Worm (Caenorhabditis elegans) whole organism, L1 larva: ENCODE results near the gene rga-9.

Source experiments
- C16A3.4 ChIP-seq: fragments of 150-350 bp; optimal IDR thresholded peaks from 2 replicates; lab custom pipeline; 2014; ENCODE audit warnings: missing biosample characterization, missing genetic modification characterization
- F16B12.6 ChIP-seq: fragments of 150-350 bp; optimal IDR thresholded peaks from 2 replicates; lab custom pipeline; 2014; ENCODE audit warnings: missing biosample characterization, missing genetic modification characterization
- ama-1 ChIP-seq: fragments of 150-350 bp; optimal IDR thresholded peaks from 2 replicates; lab custom pipeline; 2014
- blmp-1 ChIP-seq: fragments of 150-350 bp; optimal IDR thresholded peaks from 2 replicates; lab custom pipeline; 2014; ENCODE audit warnings: missing biosample characterization, missing genetic modification characterization
- ceh-8 ChIP-seq: fragments of 200-800 bp; sonication (Bioruptor generic); optimal IDR thresholded peaks from 2 replicates; lab custom pipeline; 2018; ENCODE audit warnings: mild to moderate bottlenecking, missing genetic modification characterization, moderate library complexity, missing compliant biosample characterization
- efl-3 ChIP-seq: fragments of 200-800 bp; sonication (Bioruptor generic); optimal IDR thresholded peaks from 2 replicates; lab custom pipeline; 2018; ENCODE audit warnings: mild to moderate bottlenecking, missing genetic modification characterization, missing compliant biosample characterization
- egl-13 ChIP-seq: sonication (generic microtip); optimal IDR thresholded peaks from 2 replicates; lab custom pipeline; 2016; ENCODE audit warnings: missing genotype, missing genetic modification reagents, missing genetic modification characterization, missing compliant biosample characterization
- elt-3 ChIP-seq, 6 experiments: fragments of 150-350 bp in 1 of 6; sonication (generic microtip); optimal IDR thresholded peaks; 2 replicates each; lab custom pipeline; 2017 to 2018; ENCODE audit warnings: missing biosample characterization in 6 of 6, missing genetic modification characterization in 6 of 6, inconsistent platforms in 1 of 6
- fkh-10 ChIP-seq: sonication (generic microtip); optimal IDR thresholded peaks from 2 replicates; lab custom pipeline; 2017; ENCODE audit warnings: missing biosample characterization, missing genetic modification reagents, missing genetic modification characterization
- fos-1 ChIP-seq: fragments of 150-350 bp; optimal IDR thresholded peaks from 2 replicates; lab custom pipeline; 2014; ENCODE audit warnings: missing biosample characterization, missing genetic modification characterization
- isw-1 ChIP-seq: fragments of 200-800 bp; sonication (Bioruptor generic); IDR thresholded peaks from 2 replicates; pipeline ENCODE4 v1.3.6; 2022; ENCODE audit warnings: missing genetic modification characterization, missing compliant biosample characterization
- jun-1 ChIP-seq: fragments of 150-350 bp; optimal IDR thresholded peaks from 2 replicates; lab custom pipeline; 2014; ENCODE audit warnings: missing biosample characterization, missing genetic modification reagents, missing genetic modification characterization
- lin-13 ChIP-seq: fragments of 150-350 bp; optimal IDR thresholded peaks from 2 replicates; lab custom pipeline; 2014; ENCODE audit warnings: missing biosample characterization, missing genetic modification reagents, missing genetic modification characterization
- lin-14 ChIP-seq: fragments of 200-800 bp; sonication (Bioruptor generic); optimal IDR thresholded peaks from 2 replicates; lab custom pipeline; 2018; ENCODE audit warnings: mild to moderate bottlenecking, missing genetic modification characterization, moderate library complexity, missing compliant biosample characterization
- lin-35 ChIP-seq, 2 experiments: fragments of 150-350 bp; optimal IDR thresholded peaks; 2 replicates each; lab custom pipeline; 2014; ENCODE audit warnings: missing biosample characterization in 2 of 2, missing genetic modification characterization in 2 of 2, missing genetic modification reagents in 2 of 2
- lir-3 ChIP-seq: sonication (generic microtip); optimal IDR thresholded peaks from 2 replicates; lab custom pipeline; 2016; ENCODE audit warnings: mild to moderate bottlenecking, missing genetic modification characterization, moderate library complexity, missing compliant biosample characterization; ENCODE audit not compliant: poor library complexity
- lsy-2 ChIP-seq, 2 experiments: fragments of 150-350 bp; optimal IDR thresholded peaks; 2 replicates each; lab custom pipeline; 2014; ENCODE audit warnings: missing biosample characterization in 2 of 2, missing genetic modification characterization in 2 of 2
- nhr-20 ChIP-seq: sonication (generic microtip); optimal IDR thresholded peaks from 2 replicates; lab custom pipeline; 2016; ENCODE audit warnings: mild to moderate bottlenecking, missing genetic modification characterization, missing compliant biosample characterization
- nhr-237 ChIP-seq: fragments of 150-350 bp; optimal IDR thresholded peaks from 2 replicates; lab custom pipeline; 2014; ENCODE audit warnings: missing biosample characterization, missing genetic modification characterization
- nhr-47 ChIP-seq: sonication (generic microtip); optimal IDR thresholded peaks from 2 replicates; lab custom pipeline; 2016; ENCODE audit warnings: mild to moderate bottlenecking, missing genetic modification characterization, moderate library complexity, missing compliant biosample characterization
- nhr-85 ChIP-seq: sonication (generic microtip); peaks from one replicate; lab custom pipeline; 2016; ENCODE audit warnings: missing genetic modification characterization, inconsistent platforms, missing compliant biosample characterization
- nhr-90 ChIP-seq: sonication (generic microtip); optimal IDR thresholded peaks from 2 replicates; lab custom pipeline; 2016; ENCODE audit warnings: mild to moderate bottlenecking, missing genetic modification characterization, missing compliant biosample characterization; ENCODE audit not compliant: poor library complexity
- pag-3 ChIP-seq: sonication (generic microtip); optimal IDR thresholded peaks from 2 replicates; lab custom pipeline; 2017; ENCODE audit warnings: missing genetic modification characterization, mild to moderate bottlenecking, missing compliant biosample characterization, antibody characterized with exemption, borderline replicate concordance; ENCODE audit not compliant: insufficient read depth
- snpc-4 ChIP-seq: fragments of 150-350 bp; optimal IDR thresholded peaks from 2 replicates; lab custom pipeline; 2014; ENCODE audit warnings: missing biosample characterization, missing genetic modification characterization
- sox-4 ChIP-seq: sonication (generic microtip); optimal IDR thresholded peaks from 2 replicates; lab custom pipeline; 2016; ENCODE audit warnings: missing genetic modification characterization, missing compliant biosample characterization
- sptf-1 ChIP-seq: fragments of 150-350 bp; optimal IDR thresholded peaks from 2 replicates; lab custom pipeline; 2014; ENCODE audit warnings: missing biosample characterization, missing genetic modification characterization
- swsn-7 ChIP-seq: sonication (generic microtip); optimal IDR thresholded peaks from 2 replicates; lab custom pipeline; 2016; ENCODE audit warnings: missing genetic modification characterization, missing compliant biosample characterization
- tbx-2 ChIP-seq: sonication (generic microtip); optimal IDR thresholded peaks from 2 replicates; lab custom pipeline; 2016; ENCODE audit warnings: missing genetic modification characterization, missing compliant biosample characterization
- unc-130 ChIP-seq: fragments of 150-350 bp; optimal IDR thresholded peaks from 2 replicates; lab custom pipeline; 2017; ENCODE audit warnings: missing biosample characterization, missing genetic modification characterization, inconsistent platforms
- unc-86 ChIP-seq: sonication (generic microtip); optimal IDR thresholded peaks from 2 replicates; lab custom pipeline; 2016; ENCODE audit warnings: missing genetic modification characterization, missing compliant biosample characterization
- unc-98 ChIP-seq: fragments of 200-800 bp; sonication (Bioruptor generic); IDR thresholded peaks from 2 replicates; pipeline ENCODE4 v1.3.6; 2022; ENCODE audit warnings: missing genetic modification characterization, missing compliant biosample characterization
- vab-15 ChIP-seq: sonication (generic microtip); optimal IDR thresholded peaks from 2 replicates; lab custom pipeline; 2017; ENCODE audit warnings: missing genotype, mild to moderate bottlenecking, missing genetic modification characterization, missing compliant biosample characterization
- xbp-1 ChIP-seq: sonication (generic microtip); optimal IDR thresholded peaks from 2 replicates; lab custom pipeline; 2016; ENCODE audit warnings: missing genetic modification characterization, missing compliant biosample characterization
- ztf-11 ChIP-seq, 2 experiments: sonication (generic microtip); optimal IDR thresholded peaks; 2 replicates each; lab custom pipeline; 2016 to 2017; ENCODE audit warnings: missing genetic modification characterization in 2 of 2, missing biosample characterization in 1 of 2, missing compliant biosample characterization in 1 of 2
- ztf-4 ChIP-seq: fragments of 150-350 bp; optimal IDR thresholded peaks from 2 replicates; lab custom pipeline; 2014; ENCODE audit warnings: missing biosample characterization, missing genetic modification characterization

The rga-9 gene

DNA sequence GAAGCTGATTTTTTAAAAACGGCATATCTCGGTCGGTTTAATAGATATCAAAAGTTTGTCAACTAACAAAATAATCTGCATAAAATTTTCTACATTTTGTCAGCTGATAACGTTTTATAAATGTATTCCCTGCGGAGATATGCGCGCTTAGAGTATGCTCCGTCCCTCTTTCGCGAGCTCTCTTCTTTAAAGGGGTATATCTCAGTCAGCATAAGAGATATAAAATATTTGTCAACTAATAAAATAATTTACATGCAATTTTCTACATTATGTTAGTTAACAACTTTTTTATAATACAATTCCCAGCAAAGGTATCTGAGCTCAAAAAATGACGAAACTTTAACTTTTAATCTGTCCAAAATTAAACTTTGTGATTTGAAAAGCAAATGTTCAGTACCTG is 2.5 kb upstream of the rga-9 start:
- TF ChIP-seq blmp-1 (tag; lab: Kevin White, UChicago) (no peak), lin-14 (GFP tag; lab: Kevin White, UChicago) (no peak)

DNA sequence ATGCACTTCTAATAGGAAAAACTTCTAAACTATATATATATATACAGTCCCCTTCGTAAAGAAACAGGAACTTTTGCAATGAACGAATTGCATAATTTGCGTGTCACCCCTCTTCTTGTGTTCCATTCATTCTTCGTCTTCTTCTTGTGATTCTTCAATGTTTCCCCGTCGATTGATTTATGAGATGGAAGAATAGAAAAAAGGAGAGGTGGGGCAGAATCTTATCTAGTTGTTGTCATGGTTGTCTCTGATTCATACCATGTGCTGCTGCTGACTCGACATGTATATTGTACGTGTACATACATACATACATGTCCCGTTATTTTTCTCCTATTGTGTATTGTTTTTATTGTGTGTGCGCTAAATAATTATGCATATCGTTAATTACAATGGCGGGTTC is 2.1 kb upstream of the rga-9 start:
- TF ChIP-seq lin-13 (GFP tag; lab: Kevin White, UChicago) (no peak), nhr-47 (no peak), tbx-2 (no peak), egl-13 (tag; lab: Kevin White, UChicago) (no peak), lir-3 (no peak), F16B12.6 (tag; lab: Kevin White, UChicago) (no peak), sox-4 (tag; lab: Kevin White, UChicago) (no peak), snpc-4 (no peak), fos-1 (tag; lab: Kevin White, UChicago) (no peak), vab-15 (no peak), ztf-4 (tag; lab: Kevin White, UChicago) (no peak), elt-3 (tag; optimal IDR thresholded peaks at IDR 0.05; lab: Kevin White, UChicago) (no peak), sptf-1 (tag; lab: Kevin White, UChicago) (no peak), nhr-237 (no peak), fkh-10 (GFP tag; lab: Kevin White, UChicago) (no peak)

DNA sequence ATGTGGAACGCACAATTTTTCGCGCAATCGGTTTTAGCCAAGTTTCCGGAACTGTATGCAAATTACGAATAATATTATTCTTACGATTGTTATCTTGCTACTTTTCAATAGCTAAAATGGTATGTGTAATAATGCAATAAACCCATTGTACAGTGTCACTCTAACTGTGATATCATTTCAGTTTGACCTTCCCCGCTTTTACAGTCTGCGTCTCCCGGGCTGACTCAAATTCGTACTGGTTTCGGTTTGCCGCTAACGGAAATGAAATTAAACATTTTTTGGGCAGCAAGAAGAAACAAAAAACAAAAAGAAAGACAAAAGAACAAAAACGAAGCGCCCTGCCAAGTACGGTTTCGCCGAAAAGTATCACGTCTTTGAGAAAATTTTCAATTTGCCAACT is 1.5 kb upstream of the rga-9 start:
- TF ChIP-seq xbp-1: no peak
- TF ChIP-seq ztf-11 (tag; optimal IDR thresholded peaks at IDR 0.05; lab: Kevin White, UChicago): no peak
- no peak for TF ChIP-seq efl-3 (GFP tag; lab: Kevin White, UChicago)
- peak in 1 of 2 experiments; percentile 6 for TF ChIP-seq lin-35 (GFP tag; optimal IDR thresholded peaks at IDR 0.05; lab: Kevin White, UChicago)
- no peak for TF ChIP-seq C16A3.4 (tag; lab: Kevin White, UChicago)
- TF ChIP-seq nhr-20 (tag; lab: Kevin White, UChicago): peak; percentile 38
- peak; percentile 24 for TF ChIP-seq nhr-90
- TF ChIP-seq elt-3 (tag; optimal IDR thresholded peaks at IDR 0.05; lab: Kevin White, UChicago): peak in 2 of 6 experiments; percentile 23 to 62
- no peak for TF ChIP-seq ama-1 (lab: Kevin White, UChicago)
- TF ChIP-seq jun-1 (tag; lab: Kevin White, UChicago): peak; percentile 16
- TF ChIP-seq lin-14 (GFP tag; lab: Kevin White, UChicago): peak; percentile 34
- TF ChIP-seq lsy-2 (tag; optimal IDR thresholded peaks at IDR 0.05; lab: Kevin White, UChicago): peak in 1 of 2 experiments; percentile 70
- TF ChIP-seq nhr-85: peak; percentile 79
- TF ChIP-seq unc-130 (tag; lab: Kevin White, UChicago): peak; percentile 25
- no peak for TF ChIP-seq unc-86 (tag; lab: Kevin White, UChicago)

DNA sequence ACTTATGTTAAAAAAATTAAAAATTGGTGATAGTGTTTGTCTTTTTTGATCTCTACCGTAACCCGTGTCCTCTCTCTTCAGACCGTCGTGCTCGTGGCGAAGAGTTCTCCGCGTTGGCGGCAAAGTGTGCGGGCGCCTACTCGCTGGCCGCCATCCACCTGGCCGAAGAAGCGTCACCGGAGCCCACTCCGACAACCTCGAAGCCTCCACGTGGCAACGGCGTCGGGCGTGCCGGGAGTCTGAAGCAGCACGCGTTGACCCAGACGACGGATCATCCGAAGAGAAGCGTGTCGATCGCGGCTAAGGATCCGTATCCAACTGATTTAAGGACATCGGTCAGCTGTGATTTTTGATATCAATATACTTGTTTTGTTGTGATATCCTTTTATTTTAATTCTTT is 5.0 kb downstream of the rga-9 start:
- TF ChIP-seq vab-15: no peak
- peak; percentile 39 for TF ChIP-seq ceh-8 (GFP tag; lab: Kevin White, UChicago)
- TF ChIP-seq swsn-7 (tag; lab: Kevin White, UChicago): no peak
- no peak for TF ChIP-seq ztf-4 (tag; lab: Kevin White, UChicago)
- no peak for TF ChIP-seq unc-98 (GFP tag; lab: Robert Waterston, UW)
- TF ChIP-seq pag-3 (tag; lab: Kevin White, UChicago): no peak
- no peak for TF ChIP-seq isw-1 (GFP tag; lab: Robert Waterston, UW)
